Worm (Caenorhabditis elegans) whole organism, L4/young adult: Measurements from ENCODE around the gene C27B7.7.

Experiments used
- W03F9.2 ChIP-seq: fragments of 150-350 bp; optimal IDR thresholded peaks from 2 replicates; lab custom pipeline; 2014; ENCODE audit warnings: missing biosample characterization, missing genetic modification characterization
- dao-5 ChIP-seq: sonication (generic microtip); optimal IDR thresholded peaks from 2 replicates; lab custom pipeline; 2016; ENCODE audit warnings: missing genotype, missing genetic modification characterization, moderate library complexity, missing compliant biosample characterization

- peak; percentile 74 for TF ChIP-seq W03F9.2 (tag; lab: Kevin White, UChicago)
- TF ChIP-seq dao-5 = no peak
Measured at ce11 chrIV:8866092-8866491, 40.8 kb upstream of the C27B7.7 start.
